Fruit fly (Drosophila melanogaster) whole organism, embryonic: Measurements from ENCODE around the gene CG1494.

ENCODE experiments used
- Blimp-1 ChIP-seq: fragments of 200-800 bp; sonication (Bioruptor generic); optimal IDR thresholded peaks from 3 replicates; lab custom pipeline; 2018; ENCODE audit warnings: missing biosample characterization, missing genetic modification characterization, mild to moderate bottlenecking, moderate library complexity, missing genetic modification reagents
- CG10274 ChIP-seq: fragments of 200-800 bp; sonication (Bioruptor generic); optimal IDR thresholded peaks from 3 replicates; lab custom pipeline; 2017; ENCODE audit warnings: missing biosample characterization, mild to moderate bottlenecking, missing genetic modification characterization
- CG10462 ChIP-seq: fragments of 200-800 bp; sonication (Bioruptor generic); optimal IDR thresholded peaks from 2 replicates; lab custom pipeline; 2016; ENCODE audit warnings: missing biosample characterization, missing genetic modification characterization
- CG13287 ChIP-seq: fragments of 200-800 bp; sonication (Bioruptor generic); IDR thresholded peaks from 2 replicates; pipeline ENCODE4 v1.3.6; 2022; ENCODE audit warnings: missing biosample characterization, missing genetic modification characterization; ENCODE audit not compliant: partially characterized antibody
- CG13624 ChIP-seq: fragments of 200-800 bp; sonication (Bioruptor generic); optimal IDR thresholded peaks from 2 replicates; lab custom pipeline; 2016; ENCODE audit warnings: missing biosample characterization, missing genetic modification characterization
- CG13775 ChIP-seq: fragments of 200-800 bp; sonication (Bioruptor generic); optimal IDR thresholded peaks from 3 replicates; lab custom pipeline; 2017; ENCODE audit warnings: missing biosample characterization, mild to moderate bottlenecking, missing genetic modification characterization
- CG14860 ChIP-seq: fragments of 200-800 bp; sonication (Bioruptor generic); IDR thresholded peaks from 3 replicates; pipeline ENCODE4 v1.3.6; 2022; ENCODE audit warnings: missing biosample characterization, missing genetic modification characterization; ENCODE audit not compliant: partially characterized antibody
- CG15073 ChIP-seq: fragments of 200-800 bp; sonication (Bioruptor generic); optimal IDR thresholded peaks from 2 replicates; lab custom pipeline; 2016; ENCODE audit warnings: missing biosample characterization, missing genetic modification characterization
- CG15601 ChIP-seq: fragments of 200-800 bp; sonication (Bioruptor generic); optimal IDR thresholded peaks from 3 replicates; lab custom pipeline; 2019; ENCODE audit warnings: missing biosample characterization, mild to moderate bottlenecking, missing genetic modification characterization, moderate library complexity
- CG16813 ChIP-seq: fragments of 200-800 bp; sonication (Bioruptor generic); IDR thresholded peaks from 3 replicates; pipeline ENCODE4 v1.3.6; 2022; ENCODE audit warnings: missing biosample characterization, missing genetic modification characterization; ENCODE audit not compliant: partially characterized antibody
- CG18476 ChIP-seq: fragments of 200-800 bp; sonication (Bioruptor generic); optimal IDR thresholded peaks from 2 replicates; lab custom pipeline; 2016; ENCODE audit warnings: missing biosample characterization, mild to moderate bottlenecking, missing genetic modification characterization
- CG2889 ChIP-seq: fragments of 200-800 bp; sonication (Bioruptor generic); IDR thresholded peaks from 3 replicates; pipeline ENCODE4 v1.3.6; 2022; ENCODE audit warnings: missing biosample characterization, missing genetic modification characterization
- CG31441 ChIP-seq: fragments of 200-800 bp; sonication (Bioruptor generic); IDR thresholded peaks from 2 replicates; pipeline ENCODE4 v1.3.6; 2022; ENCODE audit warnings: missing biosample characterization, missing genetic modification characterization
- CG3163 ChIP-seq: fragments of 200-800 bp; sonication (Bioruptor generic); optimal IDR thresholded peaks from 3 replicates; lab custom pipeline; 2016; ENCODE audit warnings: missing biosample characterization, missing genetic modification characterization
- CG32772 ChIP-seq: fragments of 200-800 bp; sonication (Bioruptor generic); IDR thresholded peaks from 2 replicates; pipeline ENCODE4 v1.3.6; 2022; ENCODE audit warnings: missing biosample characterization, missing genetic modification characterization
- CG43689 ChIP-seq: fragments of 200-800 bp; sonication (Bioruptor generic); IDR thresholded peaks from 2 replicates; pipeline ENCODE4 v1.3.6; 2022; ENCODE audit warnings: missing biosample characterization, missing genetic modification characterization
- CG4404 ChIP-seq: fragments of 200-800 bp; sonication (Bioruptor generic); IDR thresholded peaks from 2 replicates; pipeline ENCODE4 v1.3.6; 2022; ENCODE audit warnings: missing biosample characterization, missing genetic modification characterization
- CG4730 ChIP-seq: fragments of 200-800 bp; sonication (Bioruptor generic); IDR thresholded peaks from 2 replicates; pipeline ENCODE4 v1.3.6; 2022; ENCODE audit warnings: missing biosample characterization, missing genetic modification characterization
- CG6654 ChIP-seq: fragments of 200-800 bp; sonication (Bioruptor generic); optimal IDR thresholded peaks from 2 replicates; lab custom pipeline; 2017; ENCODE audit warnings: missing biosample characterization, mild to moderate bottlenecking, missing genetic modification characterization
- CG7745 ChIP-seq: fragments of 200-800 bp; sonication (Bioruptor generic); optimal IDR thresholded peaks from 2 replicates; lab custom pipeline; 2018; ENCODE audit warnings: missing biosample characterization, mild to moderate bottlenecking, missing genetic modification characterization, moderate library complexity
- CG7963 ChIP-seq: fragments of 200-800 bp; sonication (Bioruptor generic); IDR thresholded peaks from 3 replicates; pipeline ENCODE4 v1.3.6; 2022; ENCODE audit warnings: missing biosample characterization, missing genetic modification characterization; ENCODE audit not compliant: partially characterized antibody
- CG8944 ChIP-seq: fragments of 200-800 bp; sonication (Bioruptor generic); optimal IDR thresholded peaks from 3 replicates; lab custom pipeline; 2016; ENCODE audit warnings: missing biosample characterization, missing genetic modification characterization
- CG9727 ChIP-seq: fragments of 200-800 bp; sonication (Bioruptor generic); optimal IDR thresholded peaks from 3 replicates; lab custom pipeline; 2017; ENCODE audit warnings: missing biosample characterization, mild to moderate bottlenecking, missing genetic modification characterization
- Chrac-16 ChIP-seq: fragments of 200-800 bp; sonication (Bioruptor generic); optimal IDR thresholded peaks from 3 replicates; lab custom pipeline; 2016; ENCODE audit warnings: missing biosample characterization, missing genetic modification characterization
- D19B ChIP-seq: fragments of 200-800 bp; sonication (Bioruptor generic); optimal IDR thresholded peaks from 2 replicates; lab custom pipeline; 2017; ENCODE audit warnings: missing biosample characterization, mild to moderate bottlenecking, missing genetic modification characterization
- Dip2 ChIP-seq: fragments of 200-800 bp; sonication (Bioruptor generic); IDR thresholded peaks from 2 replicates; pipeline ENCODE4 v1.3.6; 2022; ENCODE audit warnings: missing biosample characterization, missing genetic modification characterization
- Dip3 ChIP-seq: fragments of 200-800 bp; sonication (Bioruptor generic); optimal IDR thresholded peaks from 3 replicates; lab custom pipeline; 2016; ENCODE audit warnings: missing biosample characterization, missing genetic modification characterization
- Doc3 ChIP-seq: fragments of 200-800 bp; sonication (Bioruptor generic); IDR thresholded peaks from 3 replicates; pipeline ENCODE4 v1.3.6; 2022; ENCODE audit warnings: missing biosample characterization, missing genetic modification characterization; ENCODE audit not compliant: partially characterized antibody
- Hsf ChIP-seq: fragments of 200-800 bp; sonication (Bioruptor generic); optimal IDR thresholded peaks from 3 replicates; lab custom pipeline; 2016; ENCODE audit warnings: missing biosample characterization, missing genetic modification characterization
- Neu2 ChIP-seq: fragments of 200-800 bp; sonication (Bioruptor generic); optimal IDR thresholded peaks from 3 replicates; lab custom pipeline; 2016; ENCODE audit warnings: missing biosample characterization, missing genetic modification characterization, borderline replicate concordance
- Usf ChIP-seq: fragments of 200-800 bp; sonication (Bioruptor generic); optimal IDR thresholded peaks from 2 replicates; lab custom pipeline; 2017; ENCODE audit warnings: missing genotype, missing biosample characterization, missing genetic modification characterization
- ac ChIP-seq: fragments of 200-800 bp; sonication (Bioruptor generic); optimal IDR thresholded peaks from 3 replicates; lab custom pipeline; 2017; ENCODE audit warnings: missing biosample characterization, mild to moderate bottlenecking, missing genetic modification characterization
- ato ChIP-seq: fragments of 200-800 bp; sonication (Bioruptor generic); IDR thresholded peaks from 2 replicates; pipeline ENCODE4 v1.3.6; 2022; ENCODE audit warnings: missing biosample characterization, missing genetic modification characterization; ENCODE audit not compliant: partially characterized antibody
- az2 ChIP-seq: fragments of 200-800 bp; sonication (Bioruptor generic); optimal IDR thresholded peaks from 3 replicates; lab custom pipeline; 2016; ENCODE audit warnings: missing biosample characterization, missing genetic modification characterization
- cwo ChIP-seq: fragments of 200-800 bp; sonication (Bioruptor generic); optimal IDR thresholded peaks from 3 replicates; lab custom pipeline; 2017; ENCODE audit warnings: missing biosample characterization, missing genetic modification characterization, mild to moderate bottlenecking, moderate library complexity, missing genetic modification reagents
- en ChIP-seq: fragments of 200-800 bp; sonication (Bioruptor generic); optimal IDR thresholded peaks from 2 replicates; lab custom pipeline; 2016; ENCODE audit warnings: missing biosample characterization, missing genetic modification characterization
- eyg ChIP-seq: fragments of 200-800 bp; sonication (Bioruptor generic); optimal IDR thresholded peaks from 3 replicates; lab custom pipeline; 2016; ENCODE audit warnings: missing biosample characterization, missing genetic modification characterization
- ftz-f1 ChIP-seq: fragments of 200-800 bp; sonication (Bioruptor generic); optimal IDR thresholded peaks from 2 replicates; lab custom pipeline; 2016; ENCODE audit warnings: missing biosample characterization, missing genetic modification characterization
- jing ChIP-seq: fragments of 200-800 bp; sonication (Bioruptor generic); optimal IDR thresholded peaks from 2 replicates; lab custom pipeline; 2018; ENCODE audit warnings: missing biosample characterization, mild to moderate bottlenecking, missing genetic modification characterization
- knrl ChIP-seq: fragments of 200-800 bp; sonication (Bioruptor generic); IDR thresholded peaks from 3 replicates; pipeline ENCODE4 v1.3.6; 2022; ENCODE audit warnings: missing biosample characterization, missing genetic modification characterization; ENCODE audit not compliant: partially characterized antibody
- p53 ChIP-seq: fragments of 200-800 bp; sonication (Bioruptor generic); optimal IDR thresholded peaks from 2 replicates; lab custom pipeline; 2016; ENCODE audit warnings: missing biosample characterization, missing genetic modification characterization
- prd ChIP-seq, 3 experiments: fragments of >200 bp in 2 of 3; fragments of 200-800 bp in 1 of 3; sonication (Bioruptor generic) in 1 of 3; optimal IDR thresholded peaks in 2 of 3; IDR thresholded peaks in 1 of 3; 2 replicates in 2 of 3; 3 replicates in 1 of 3; pipeline versions ENCODE4 v1.3.6 to Lab custom; 2017 to 2022; ENCODE audit warnings: missing biosample characterization in 1 of 3, missing genetic modification characterization in 1 of 3
- seq ChIP-seq: fragments of 200-800 bp; sonication (Bioruptor generic); IDR thresholded peaks from 2 replicates; pipeline ENCODE4 v1.3.6; 2022; ENCODE audit warnings: missing biosample characterization, missing genetic modification characterization
- sisA ChIP-seq: fragments of 200-800 bp; sonication (Bioruptor generic); IDR thresholded peaks from 2 replicates; pipeline ENCODE4 v1.3.6; 2022; ENCODE audit warnings: missing biosample characterization, missing genetic modification characterization
- slp2 ChIP-seq: fragments of 200-800 bp; sonication (Bioruptor generic); optimal IDR thresholded peaks from 2 replicates; lab custom pipeline; 2016; ENCODE audit warnings: missing biosample characterization, missing genetic modification characterization
- sna ChIP-seq: fragments of 200-800 bp; sonication (Bioruptor generic); IDR thresholded peaks from 2 replicates; pipeline ENCODE4 v1.3.6; 2022; ENCODE audit warnings: missing biosample characterization, missing genetic modification characterization; ENCODE audit not compliant: partially characterized antibody
- tio ChIP-seq: fragments of 200-800 bp; sonication (Bioruptor generic); optimal IDR thresholded peaks from 2 replicates; lab custom pipeline; 2017; ENCODE audit warnings: missing biosample characterization, missing genetic modification characterization, inconsistent platforms
- unc-4 ChIP-seq: fragments of 200-800 bp; sonication (Bioruptor generic); IDR thresholded peaks from 2 replicates; pipeline ENCODE4 v1.3.6; 2022; ENCODE audit warnings: missing biosample characterization, missing genetic modification characterization; ENCODE audit not compliant: partially characterized antibody
- vfl ChIP-seq: fragments of 200-800 bp; sonication (Bioruptor generic); optimal IDR thresholded peaks from 2 replicates; lab custom pipeline; 2016; ENCODE audit warnings: missing biosample characterization, missing genetic modification characterization

Gene CG1494

dm6 chrX:21339476-21339931 is 54.4 kb downstream of the CG1494 start, which contains the start of the genes tty and fliI (continued):
- TF ChIP-seq Neu2 (GFP tag; lab: Kevin White, UChicago) (no peak), slp2 (GFP tag; lab: Kevin White, UChicago) (peak; percentile 80), CG16813 (GFP tag; lab: Robert Waterston, UW) (peak; percentile 52; the same call in 2 of the 3 replicates), ftz-f1 (GFP tag; lab: Kevin White, UChicago) (peak; percentile 68), CG14860 (no peak), jing (peak; percentile 56), Usf (GFP tag; lab: Kevin White, UChicago) (peak; percentile 27), CG32772 (GFP tag; lab: Robert Waterston, UW) (peak; percentile 93), CG10462 (GFP tag; lab: Kevin White, UChicago) (peak; percentile 66), CG10274 (peak; percentile 26), vfl (GFP tag; lab: Kevin White, UChicago) (peak; percentile 70), prd (optimal IDR thresholded peaks at IDR 0.05; lab: Kevin White, UChicago) (no peak), prd (GFP tag; IDR thresholded peaks at IDR 0.05; lab: Robert Waterston, UW) (peak; percentile 94), CG13624 (GFP tag; lab: Kevin White, UChicago) (peak; percentile 79), CG6654 (GFP tag; lab: Kevin White, UChicago) (peak; percentile 36), CG4404 (GFP tag; lab: Robert Waterston, UW) (peak; percentile 83), p53 (GFP tag; lab: Kevin White, UChicago) (peak; percentile 48), sna (no peak), Doc3 (GFP tag; lab: Robert Waterston, UW) (0 out of 3 replicates have a peak, but pooled peaks have one; percentile 17), CG9727 (GFP tag; lab: Kevin White, UChicago) (peak; percentile 79), CG4730 (peak; percentile 87), CG15601 (tag; lab: Kevin White, UChicago) (peak; percentile 46), az2 (peak; percentile 80), Dip3 (GFP tag; lab: Kevin White, UChicago) (peak; percentile 86), sisA (GFP tag; lab: Robert Waterston, UW) (peak; percentile 92), CG13287 (peak; percentile 14; the same call in 1 of the 2 replicates), Blimp-1 (GFP tag; lab: Kevin White, UChicago) (peak; percentile 60), ac (GFP tag; lab: Kevin White, UChicago) (no peak), cwo (GFP tag; lab: Kevin White, UChicago) (peak; percentile 60), tio (GFP tag; lab: Kevin White, UChicago) (no peak), CG2889 (peak; percentile 84), CG7745 (no peak), CG18476 (peak; percentile 68), CG13775 (GFP tag; lab: Kevin White, UChicago) (peak; percentile 84), Dip2 (GFP tag; lab: Robert Waterston, UW) (no peak), CG43689 (GFP tag; lab: Robert Waterston, UW) (peak; percentile 53), Hsf (GFP tag; lab: Kevin White, UChicago) (peak; percentile 89), CG3163 (GFP tag; lab: Kevin White, UChicago) (peak; percentile 52), CG15073 (peak; percentile 93), en (GFP tag; lab: Kevin White, UChicago) (peak; percentile 50), unc-4 (GFP tag; lab: Robert Waterston, UW) (no peak), Chrac-16 (peak; percentile 73), D19B (GFP tag; lab: Kevin White, UChicago) (peak; percentile 66), CG7963 (GFP tag; lab: Robert Waterston, UW) (no peak), seq (GFP tag; lab: Robert Waterston, UW) (peak; percentile 79), CG8944 (peak; percentile 87), ato (no peak), eyg (GFP tag; lab: Kevin White, UChicago) (peak; percentile 66), knrl (GFP tag; lab: Robert Waterston, UW) (peak; percentile 37; the same call in 1 of the 3 replicates), CG31441 (GFP tag; lab: Robert Waterston, UW) (peak; percentile 73)
